Fruit fly (Drosophila melanogaster): ENCODE results near the gene CG15760.

Gene CG15760

DNA sequence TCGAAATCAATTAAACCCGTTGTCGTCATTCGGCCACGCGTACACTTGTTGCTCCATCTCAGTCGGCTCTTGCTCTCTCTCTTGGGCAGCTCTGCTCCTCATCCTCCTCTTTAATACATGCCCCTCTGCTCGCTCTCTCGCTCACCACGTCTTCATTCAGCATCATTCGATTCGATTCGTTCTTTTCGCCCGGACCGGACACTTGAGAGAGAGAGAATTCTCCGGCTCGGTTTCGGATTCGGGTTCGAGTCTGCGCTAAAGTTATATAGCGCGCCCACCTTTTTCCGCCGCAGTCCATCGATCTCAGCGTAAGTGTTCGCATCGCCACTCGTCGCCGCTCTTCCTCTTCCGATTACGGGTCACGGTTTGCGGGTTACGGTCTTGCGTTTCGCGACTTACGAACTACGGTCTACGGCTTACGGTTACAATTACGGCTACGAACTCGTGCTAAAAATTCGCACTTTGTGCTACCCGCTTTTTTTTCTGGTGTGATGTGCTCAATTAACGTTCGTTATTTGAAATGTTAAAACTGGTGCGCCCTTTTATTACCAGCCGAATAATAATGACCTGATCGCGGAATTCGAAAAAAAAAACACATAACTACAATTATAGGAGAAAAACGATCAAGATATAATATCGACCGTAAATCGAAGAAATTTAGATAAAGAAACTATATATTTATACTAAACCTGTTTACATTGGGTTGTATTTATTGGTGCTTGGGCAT lies 27.4 kb upstream of the CG15760 start (continued):
- TF ChIP-seq CG6808 (GFP tag; optimal IDR thresholded peaks at IDR 0.05): no peak
- TF ChIP-seq fkh (GFP tag; optimal IDR thresholded peaks at IDR 0.05): no peak
- no peak for TF ChIP-seq Gug (GFP tag; IDR thresholded peaks at IDR 0.05)
- TF ChIP-seq Hr38 (GFP tag; optimal IDR thresholded peaks at IDR 0.05): no peak
- no peak for TF ChIP-seq fd85E (GFP tag; optimal IDR thresholded peaks at IDR 0.05)
- TF ChIP-seq CG8119 (GFP tag; IDR thresholded peaks at IDR 0.05): no peak
- TF ChIP-seq CG6163 (GFP tag; IDR thresholded peaks at IDR 0.05): 0 out of 3 replicates have a peak, but pooled peaks have one; percentile 25
- no peak for TF ChIP-seq Lpt (GFP tag; optimal IDR thresholded peaks at IDR 0.05)
- no peak for TF ChIP-seq CG7368 (GFP tag; optimal IDR thresholded peaks at IDR 0.05)
- no peak for TF ChIP-seq Ets96B (tag; optimal IDR thresholded peaks at IDR 0.05)
- no peak for TF ChIP-seq CG6276 (GFP tag; optimal IDR thresholded peaks at IDR 0.05)
- no peak for TF ChIP-seq Blimp-1 (GFP tag; optimal IDR thresholded peaks at IDR 0.05)
- TF ChIP-seq topi (GFP tag; optimal IDR thresholded peaks at IDR 0.05): no peak
- TF ChIP-seq CG16779 (tag; optimal IDR thresholded peaks at IDR 0.05): peak; percentile 42
- no peak for TF ChIP-seq Ets21C (GFP tag; optimal IDR thresholded peaks at IDR 0.05)
- TF ChIP-seq Sox15 (GFP tag; optimal IDR thresholded peaks at IDR 0.05): no peak
- no peak for TF ChIP-seq CG4318 (GFP tag; optimal IDR thresholded peaks at IDR 0.05)
- no peak for TF ChIP-seq Eip93F (GFP tag; optimal IDR thresholded peaks at IDR 0.05)
- TF ChIP-seq CG3032 (tag; optimal IDR thresholded peaks at IDR 0.05): no peak
- TF ChIP-seq CG15336 (GFP tag; IDR thresholded peaks at IDR 0.05): peak; percentile 48
- no peak for TF ChIP-seq CG31627 (GFP tag; optimal IDR thresholded peaks at IDR 0.05)
- TF ChIP-seq Sox102F (GFP tag; optimal IDR thresholded peaks at IDR 0.05): no peak

dm6 chrX:13643961-13644360 lies 25.5 kb upstream of the CG15760 start:
- TF ChIP-seq achi (GFP tag; optimal IDR thresholded peaks at IDR 0.05): peak; percentile 68
- TF ChIP-seq Eip93F (GFP tag; optimal IDR thresholded peaks at IDR 0.05): no peak
- TF ChIP-seq Sox14 (GFP tag; optimal IDR thresholded peaks at IDR 0.05): peak; percentile 47
- peak; percentile 65 for TF ChIP-seq CG7368 (GFP tag; optimal IDR thresholded peaks at IDR 0.05)
- no peak for TF ChIP-seq CG6276 (GFP tag; optimal IDR thresholded peaks at IDR 0.05)
- peak; percentile 69 for TF ChIP-seq svp (GFP tag)
- no peak for TF ChIP-seq CG16779 (tag; optimal IDR thresholded peaks at IDR 0.05)
- TF ChIP-seq Lpt (GFP tag; optimal IDR thresholded peaks at IDR 0.05): no peak
- TF ChIP-seq fd59A (GFP tag; optimal IDR thresholded peaks at IDR 0.05): peak; percentile 45
- peak; percentile 5 for TF ChIP-seq CG32006 (GFP tag; optimal IDR thresholded peaks at IDR 0.05)
- peak; percentile 24 for TF ChIP-seq net (GFP tag; optimal IDR thresholded peaks at IDR 0.05)
- TF ChIP-seq CG6792 (GFP tag; optimal IDR thresholded peaks at IDR 0.05): peak; percentile 72
- no peak for TF ChIP-seq CG9139 (GFP tag; optimal IDR thresholded peaks at IDR 0.05)
- TF ChIP-seq dac (GFP tag; optimal IDR thresholded peaks at IDR 0.05): no peak
- TF ChIP-seq Hr38 (GFP tag; optimal IDR thresholded peaks at IDR 0.05): no peak
- TF ChIP-seq CG6808 (GFP tag; optimal IDR thresholded peaks at IDR 0.05): no peak
- TF ChIP-seq salr (GFP tag; optimal IDR thresholded peaks at IDR 0.05): peak in 1 of 2 experiments; percentile 38
- TF ChIP-seq fkh (GFP tag; optimal IDR thresholded peaks at IDR 0.05): no peak
- peak; percentile 69 for TF ChIP-seq CG10631 (GFP tag; optimal IDR thresholded peaks at IDR 0.05)
- TF ChIP-seq dsx (GFP tag; optimal IDR thresholded peaks at IDR 0.05; ENCODE audit: poor library complexity, severe bottlenecking): no peak
- peak; percentile 64 for TF ChIP-seq cyc (GFP tag; optimal IDR thresholded peaks at IDR 0.05)
- peak; percentile 71 for TF ChIP-seq CG31627 (GFP tag; optimal IDR thresholded peaks at IDR 0.05)
- peak in 1 of 2 experiments; percentile 23 for TF ChIP-seq ss (GFP tag; optimal IDR thresholded peaks at IDR 0.05)
- peak; percentile 42 for TF ChIP-seq vri (GFP tag; optimal IDR thresholded peaks at IDR 0.05)
- peak; percentile 44 for TF ChIP-seq CG11902 (GFP tag; optimal IDR thresholded peaks at IDR 0.05)
- peak; percentile 62 for TF ChIP-seq CG34406 (GFP tag; optimal IDR thresholded peaks at IDR 0.05)
- TF ChIP-seq lz (GFP tag; optimal IDR thresholded peaks at IDR 0.05): peak; percentile 76
- peak; percentile 60; the same call in 2 of the 3 replicates for TF ChIP-seq eg (GFP tag; IDR thresholded peaks at IDR 0.05)
- TF ChIP-seq CG8632 (GFP tag; optimal IDR thresholded peaks at IDR 0.05): peak; percentile 65
- peak; percentile 46 for TF ChIP-seq CG3032 (tag; optimal IDR thresholded peaks at IDR 0.05)
- TF ChIP-seq OdsH (GFP tag; optimal IDR thresholded peaks at IDR 0.05): peak; percentile 66
- peak; percentile 29; the same call in 1 of the 2 replicates for TF ChIP-seq Gug (GFP tag; IDR thresholded peaks at IDR 0.05)
- TF ChIP-seq CG4318 (GFP tag; optimal IDR thresholded peaks at IDR 0.05): no peak
- peak; percentile 75 for TF ChIP-seq CG6163 (GFP tag; IDR thresholded peaks at IDR 0.05)
- TF ChIP-seq CG11762 (GFP tag; optimal IDR thresholded peaks at IDR 0.05; ENCODE audit: insufficient read depth): peak; percentile 38
- TF ChIP-seq pdm3 (GFP tag; optimal IDR thresholded peaks at IDR 0.05): peak; percentile 75
- TF ChIP-seq CG3919 (GFP tag; optimal IDR thresholded peaks at IDR 0.05): peak; percentile 73
- peak; percentile 19 for TF ChIP-seq spab (GFP tag; optimal IDR thresholded peaks at IDR 0.05)

Data from whole organism, prepupa.